Fruit fly (Drosophila melanogaster) whole organism, pupa: ENCODE results near the gene Glut4EF.

ENCODE experiments used
- CG10348 ChIP-seq: fragments of 200-800 bp; sonication (Bioruptor generic); IDR thresholded peaks from 2 replicates; pipeline ENCODE4 v1.3.6; 2022; ENCODE audit warnings: missing biosample characterization, missing genetic modification characterization
- CG12605 ChIP-seq: fragments of 200-800 bp; sonication (Bioruptor generic); IDR thresholded peaks from 2 replicates; pipeline ENCODE4 v1.3.6; 2022; ENCODE audit warnings: missing biosample characterization, missing genetic modification characterization
- CG13204 ChIP-seq: fragments of 200-800 bp; sonication (Bioruptor generic); optimal IDR thresholded peaks from 2 replicates; lab custom pipeline; 2018; ENCODE audit warnings: missing biosample characterization, mild to moderate bottlenecking, missing genetic modification characterization, moderate library complexity
- CG14655 ChIP-seq: fragments of 200-800 bp; sonication (Bioruptor generic); optimal IDR thresholded peaks from 3 replicates; lab custom pipeline; 2017; ENCODE audit warnings: mild to moderate bottlenecking, missing biosample characterization, missing genetic modification reagents, missing genetic modification characterization
- CG15710 ChIP-seq: fragments of 200-800 bp; sonication (Bioruptor generic); optimal IDR thresholded peaks from 2 replicates; lab custom pipeline; 2018; ENCODE audit warnings: missing biosample characterization, mild to moderate bottlenecking, missing genetic modification characterization, moderate library complexity
- CG17806 ChIP-seq: fragments of 200-800 bp; sonication (Bioruptor generic); optimal IDR thresholded peaks from 2 replicates; lab custom pipeline; 2018; ENCODE audit warnings: missing biosample characterization, mild to moderate bottlenecking, missing genetic modification characterization, moderate library complexity
- CG32121 ChIP-seq: fragments of 200-800 bp; sonication (Bioruptor generic); IDR thresholded peaks from 2 replicates; pipeline ENCODE4 v1.3.6; 2022; ENCODE audit warnings: missing biosample characterization, missing genetic modification characterization
- CG34367 ChIP-seq: fragments of 200-800 bp; sonication (Bioruptor generic); optimal IDR thresholded peaks from 2 replicates; lab custom pipeline; 2018; ENCODE audit warnings: missing biosample characterization, mild to moderate bottlenecking, missing genetic modification characterization
- CG4496 ChIP-seq: fragments of 200-800 bp; sonication (Bioruptor generic); IDR thresholded peaks from 3 replicates; pipeline ENCODE4 v1.3.6; 2022; ENCODE audit warnings: missing biosample characterization, missing genetic modification characterization
- CG8159 ChIP-seq: fragments of 200-800 bp; sonication (Bioruptor generic); optimal IDR thresholded peaks from 3 replicates; lab custom pipeline; 2018; ENCODE audit warnings: missing biosample characterization, mild to moderate bottlenecking, missing genetic modification characterization, moderate library complexity
- CG8301 ChIP-seq: fragments of 200-800 bp; sonication (Bioruptor generic); optimal IDR thresholded peaks from 2 replicates; lab custom pipeline; 2018; ENCODE audit warnings: missing biosample characterization, mild to moderate bottlenecking, missing genetic modification characterization
- CG9948 ChIP-seq: fragments of 200-800 bp; sonication (Bioruptor generic); optimal IDR thresholded peaks from 2 replicates; lab custom pipeline; 2018; ENCODE audit warnings: missing biosample characterization, mild to moderate bottlenecking, missing genetic modification characterization, moderate library complexity
- D1 ChIP-seq: fragments of 200-800 bp; sonication (Bioruptor generic); optimal IDR thresholded peaks from 2 replicates; lab custom pipeline; 2018; ENCODE audit warnings: missing biosample characterization, mild to moderate bottlenecking, missing genetic modification characterization, moderate library complexity
- EcR ChIP-seq: fragments of 200-800 bp; sonication (Bioruptor generic); optimal IDR thresholded peaks from 3 replicates; lab custom pipeline; 2019; ENCODE audit warnings: missing biosample characterization, missing genetic modification characterization, mild to moderate bottlenecking, moderate library complexity, missing genetic modification reagents
- Ets98B ChIP-seq: fragments of 200-800 bp; sonication (Bioruptor generic); IDR thresholded peaks from 2 replicates; pipeline ENCODE4 v1.3.6; 2022; ENCODE audit warnings: missing biosample characterization, missing genetic modification characterization
- Pif1A ChIP-seq: fragments of 200-800 bp; sonication (Bioruptor generic); optimal IDR thresholded peaks from 3 replicates; lab custom pipeline; 2016; ENCODE audit warnings: missing biosample characterization, missing genetic modification characterization
- Pif1B ChIP-seq: fragments of 200-800 bp; sonication (Bioruptor generic); optimal IDR thresholded peaks from 3 replicates; lab custom pipeline; 2016; ENCODE audit warnings: missing biosample characterization, missing genetic modification characterization
- Snoo ChIP-seq: fragments of 200-800 bp; sonication (Bioruptor generic); optimal IDR thresholded peaks from 3 replicates; lab custom pipeline; 2017; ENCODE audit warnings: missing biosample characterization, mild to moderate bottlenecking, missing genetic modification characterization, inconsistent platforms
- fd96Ca ChIP-seq: fragments of 200-800 bp; sonication (Bioruptor generic); IDR thresholded peaks from 3 replicates; pipeline ENCODE4 v1.3.6; 2022; ENCODE audit warnings: missing biosample characterization, missing genetic modification characterization
- gl ChIP-seq: fragments of 200-800 bp; sonication (Bioruptor generic); optimal IDR thresholded peaks from 2 replicates; lab custom pipeline; 2018; ENCODE audit warnings: missing biosample characterization, mild to moderate bottlenecking, missing genetic modification characterization
- rn ChIP-seq: fragments of 200-800 bp; sonication (Bioruptor generic); IDR thresholded peaks from 2 replicates; pipeline ENCODE4 v1.3.6; 2022; ENCODE audit warnings: missing biosample characterization, missing genetic modification characterization

The Glut4EF gene

DNA sequence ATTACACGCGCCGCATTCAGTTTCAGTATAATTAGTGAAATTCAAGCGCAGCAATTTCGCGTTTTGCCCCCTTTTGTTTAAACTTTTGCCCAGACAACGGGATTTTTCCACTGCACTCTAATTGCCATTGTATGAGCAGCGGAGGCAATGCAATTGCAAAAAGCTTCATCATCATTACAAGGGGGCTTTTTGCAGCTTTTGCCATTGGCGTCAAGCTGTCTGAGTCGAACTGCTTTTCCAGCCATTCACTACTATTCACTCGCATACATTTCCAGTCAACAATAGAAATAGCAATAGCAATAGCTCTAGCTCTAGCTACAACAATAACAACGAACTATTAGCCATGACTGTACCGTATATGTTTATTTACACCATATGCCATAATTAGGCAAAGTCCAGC lies 82.7 kb downstream of the Glut4EF start:
- no peak for TF ChIP-seq Ets98B (GFP tag; lab: Robert Waterston, UW)
- no peak for TF ChIP-seq CG12605 (GFP tag; lab: Robert Waterston, UW)
- TF ChIP-seq D1 (tag; lab: Kevin White, UChicago) = no peak
- TF ChIP-seq Pif1B = no peak
- TF ChIP-seq, all 21 proteins: peak for 0

DNA sequence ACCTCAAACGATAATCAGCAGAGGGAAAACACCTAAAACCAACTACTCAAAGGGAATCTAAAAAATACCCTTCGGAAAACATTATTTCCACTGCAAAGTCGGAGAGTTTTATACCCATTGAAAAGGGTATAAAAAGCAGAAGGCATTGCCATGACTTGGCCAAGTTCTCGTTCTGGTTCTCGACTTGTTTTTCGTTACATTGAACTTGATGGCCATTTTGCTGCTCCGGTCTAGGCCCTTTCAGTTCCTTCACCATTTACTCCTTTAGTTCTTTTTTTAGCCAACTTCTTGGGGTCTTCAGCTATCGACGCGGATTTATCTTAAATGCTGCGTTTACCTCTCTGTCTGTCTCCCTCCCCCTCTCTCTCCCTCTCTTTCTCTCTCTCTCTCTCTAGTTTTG lies 85.4 kb downstream of the Glut4EF start:
- peak; percentile 36 for TF ChIP-seq CG9948 (tag; lab: Kevin White, UChicago)
- peak; percentile 24 for TF ChIP-seq CG15710 (tag; lab: Kevin White, UChicago)
- TF ChIP-seq CG10348 (GFP tag; lab: Robert Waterston, UW) = no peak
- TF ChIP-seq EcR (GFP tag; lab: Kevin White, UChicago) = peak; percentile 94
- no peak for TF ChIP-seq CG14655 (GFP tag; lab: Kevin White, UChicago)
- TF ChIP-seq fd96Ca (GFP tag; lab: Robert Waterston, UW) = no peak
- TF ChIP-seq CG34367 (tag; lab: Kevin White, UChicago) = peak; percentile 20
- peak; percentile 44 for TF ChIP-seq CG8159 (tag; lab: Kevin White, UChicago)
- TF ChIP-seq Pif1A (GFP tag; lab: Kevin White, UChicago) = no peak

DNA sequence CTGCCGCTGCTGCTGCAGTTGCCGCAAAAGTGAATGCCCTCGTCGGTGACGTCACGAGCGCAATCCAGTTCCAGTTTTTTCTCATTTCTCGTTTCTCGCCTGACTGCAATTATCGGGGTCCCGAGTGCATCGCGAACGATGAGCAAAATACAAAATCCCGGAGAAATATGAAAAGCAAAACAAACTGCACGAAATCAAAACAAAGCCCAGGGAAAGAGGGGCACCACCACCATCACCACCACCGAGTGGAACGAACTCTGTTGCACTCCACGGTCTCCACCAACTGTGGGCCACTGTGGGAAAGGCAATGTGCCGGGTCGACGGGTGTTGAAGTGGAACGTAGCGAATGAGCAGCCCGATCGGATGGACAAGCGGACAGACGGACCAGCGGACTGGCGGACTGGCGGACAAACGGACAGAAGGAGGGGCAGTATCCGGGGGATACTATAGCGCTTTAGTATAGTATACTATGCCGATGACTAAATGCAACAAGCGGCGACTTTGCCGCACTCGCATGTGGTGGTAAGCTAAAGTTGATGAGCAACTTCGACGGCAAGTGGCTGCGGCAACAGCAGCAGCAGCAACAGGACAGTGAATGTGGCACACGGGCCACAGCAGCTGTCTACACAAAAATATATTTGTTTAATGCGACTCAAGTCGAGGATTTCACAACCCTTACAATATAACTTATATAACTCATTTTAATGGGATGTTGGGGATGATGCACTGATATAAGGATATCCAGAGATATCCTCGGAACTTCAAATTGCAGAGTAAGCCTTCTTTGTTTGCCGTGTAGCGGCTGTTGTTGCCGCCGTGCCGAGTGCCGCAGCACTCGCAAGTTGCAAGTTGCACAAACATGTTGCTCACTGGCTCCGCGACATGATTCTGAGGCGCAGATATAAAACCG lies 86.9 kb downstream of the Glut4EF start:
- TF ChIP-seq CG8159 (tag; lab: Kevin White, UChicago) (peak; percentile 86), CG4496 (peak; percentile 95), CG14655 (GFP tag; lab: Kevin White, UChicago) (peak; percentile 96), CG32121 (GFP tag; lab: Robert Waterston, UW) (peak; percentile 84), Pif1B (peak; percentile 91), CG9948 (tag; lab: Kevin White, UChicago) (peak; percentile 89), Ets98B (GFP tag; lab: Robert Waterston, UW) (peak; percentile 91), CG10348 (GFP tag; lab: Robert Waterston, UW) (0 out of 2 replicates have a peak, but pooled peaks have one; percentile 21), fd96Ca (GFP tag; lab: Robert Waterston, UW) (peak; percentile 94), CG12605 (GFP tag; lab: Robert Waterston, UW) (peak; percentile 87), rn (GFP tag; lab: Robert Waterston, UW) (peak; percentile 79), CG17806 (tag; lab: Kevin White, UChicago) (peak; percentile 87), Snoo (tag; lab: Kevin White, UChicago) (peak; percentile 81), CG13204 (peak; percentile 61), D1 (tag; lab: Kevin White, UChicago) (peak; percentile 59), EcR (GFP tag; lab: Kevin White, UChicago) (peak; percentile 100), Pif1A (GFP tag; lab: Kevin White, UChicago) (peak; percentile 94), CG15710 (tag; lab: Kevin White, UChicago) (peak; percentile 84), CG34367 (tag; lab: Kevin White, UChicago) (peak; percentile 84), CG8301 (tag; lab: Kevin White, UChicago) (peak; percentile 96), gl (tag; lab: Kevin White, UChicago) (peak; percentile 76)

- TF ChIP-seq CG15710 (tag; lab: Kevin White, UChicago) = peak; percentile 91
- TF ChIP-seq Snoo (tag; lab: Kevin White, UChicago) = peak; percentile 68
- peak; percentile 58; the same call in 2 of the 3 replicates for TF ChIP-seq CG4496
- TF ChIP-seq CG32121 (GFP tag; lab: Robert Waterston, UW) = no peak
- TF ChIP-seq CG12605 (GFP tag; lab: Robert Waterston, UW) = peak; percentile 43; the same call in 1 of the 2 replicates
- TF ChIP-seq CG8159 (tag; lab: Kevin White, UChicago) = peak; percentile 91
- peak; percentile 35; the same call in 1 of the 2 replicates for TF ChIP-seq Ets98B (GFP tag; lab: Robert Waterston, UW)
- TF ChIP-seq CG10348 (GFP tag; lab: Robert Waterston, UW) = no peak
- TF ChIP-seq gl (tag; lab: Kevin White, UChicago) = peak; percentile 80
- TF ChIP-seq rn (GFP tag; lab: Robert Waterston, UW) = peak; percentile 40; the same call in 1 of the 2 replicates
- peak; percentile 69 for TF ChIP-seq CG8301 (tag; lab: Kevin White, UChicago)
- peak; percentile 63 for TF ChIP-seq Pif1A (GFP tag; lab: Kevin White, UChicago)
- peak; percentile 90 for TF ChIP-seq CG9948 (tag; lab: Kevin White, UChicago)
- peak; percentile 69 for TF ChIP-seq CG34367 (tag; lab: Kevin White, UChicago)
- TF ChIP-seq EcR (GFP tag; lab: Kevin White, UChicago) = peak; percentile 99
- peak; percentile 79 for TF ChIP-seq CG13204
- TF ChIP-seq fd96Ca (GFP tag; lab: Robert Waterston, UW) = 0 out of 3 replicates have a peak, but pooled peaks have one; percentile 26
- TF ChIP-seq D1 (tag; lab: Kevin White, UChicago) = peak; percentile 49
- peak; percentile 83 for TF ChIP-seq CG17806 (tag; lab: Kevin White, UChicago)
- TF ChIP-seq CG14655 (GFP tag; lab: Kevin White, UChicago) = peak; percentile 86
- TF ChIP-seq Pif1B = peak; percentile 59
Measured at dm6 chr3R:9963179-9963905, 88.9 kb downstream of the Glut4EF start.
